Worm (Caenorhabditis elegans) whole organism, dauer: ENCODE results near the gene ZC239.3.

ENCODE experiments used
- unc-62 ChIP-seq: sonication (generic microtip); optimal IDR thresholded peaks from 2 replicates; lab custom pipeline; 2017; ENCODE audit warnings: missing biosample characterization, missing genetic modification reagents, missing genetic modification characterization

The ZC239.3 gene

ce11 chrII:3244758-3245157, 28.9 kb downstream of the ZC239.3 start:
- no peak for TF ChIP-seq unc-62 (GFP tag; lab: Kevin White, UChicago)

- TF ChIP-seq unc-62 (GFP tag; lab: Kevin White, UChicago) = no peak
These were observed 30.0 kb downstream of the ZC239.3 start, which contains the start of gene C17F4.7 for ce11 chrII:3245836-3246235. TSS of gene C17F4.7 (minus strand) at chrII:3246015.

- no peak for TF ChIP-seq unc-62 (GFP tag; lab: Kevin White, UChicago)
These were observed 31.7 kb downstream of the ZC239.3 start for ce11 chrII:3247556-3247955.

- TF ChIP-seq unc-62 (GFP tag; lab: Kevin White, UChicago) = no peak
These were observed 32.3 kb downstream of the ZC239.3 start, which contains the start of the genes fbxc-50 and C17F4.2 for ce11 chrII:3248043-3248718. TSS of gene fbxc-50 (minus strand) at chrII:3248123. TSS of gene C17F4.2 (plus strand) at chrII:3248668.

- no peak for TF ChIP-seq unc-62 (GFP tag; lab: Kevin White, UChicago)
These were observed 33.5 kb downstream of the ZC239.3 start, which contains the start of gene clec-124 for ce11 chrII:3249406-3249805. TSS of gene clec-124 (plus strand) at chrII:3249706.

- TF ChIP-seq unc-62 (GFP tag; lab: Kevin White, UChicago) = no peak
These were observed 34.3 kb downstream of the ZC239.3 start for ce11 chrII:3250195-3250594.

- TF ChIP-seq unc-62 (GFP tag; lab: Kevin White, UChicago) = no peak
These were observed 35.9 kb downstream of the ZC239.3 start for ce11 chrII:3251782-3252181.

- no peak for TF ChIP-seq unc-62 (GFP tag; lab: Kevin White, UChicago)
These were observed 43.4 kb downstream of the ZC239.3 start, which contains the start of gene gcy-19 for ce11 chrII:3259254-3259653. TSS of gene gcy-19 (minus strand) at chrII:3259354.

ce11 chrII:3262504-3262903, 46.6 kb downstream of the ZC239.3 start, which contains the start of gene F02E11.2:
TSS of gene F02E11.2 (plus strand) at chrII:3262804.
- no peak for TF ChIP-seq unc-62 (GFP tag; lab: Kevin White, UChicago)

ce11 chrII:3264704-3265103, 48.8 kb downstream of the ZC239.3 start:
- no peak for TF ChIP-seq unc-62 (GFP tag; lab: Kevin White, UChicago)
